Fruit fly (Drosophila melanogaster): Measurements from ENCODE around the gene CG32683.
A peak's percentile ranks its signal among the peaks of the same experiment; 100 is the strongest.

CG32683 gene

dm6 chrX:10397514-10398133 is 57.1 kb downstream of the CG32683 start (continued):
- TF ChIP-seq CG9727 (GFP tag; optimal IDR thresholded peaks at IDR 0.05) (peak; percentile 20), ara (GFP tag; IDR thresholded peaks at IDR 0.05) (no peak), mam (GFP tag; optimal IDR thresholded peaks at IDR 0.05) (no peak), CG15073 (GFP tag; optimal IDR thresholded peaks at IDR 0.05) (no peak), CG14965 (GFP tag; optimal IDR thresholded peaks at IDR 0.05; ENCODE audit: borderline replicate concordance) (no peak), CG16815 (GFP tag; optimal IDR thresholded peaks at IDR 0.05) (no peak), HmgZ (tag; optimal IDR thresholded peaks at IDR 0.05) (peak; percentile 1), Poxn (GFP tag; IDR thresholded peaks at IDR 0.05) (no peak), CG4854 (GFP tag; optimal IDR thresholded peaks at IDR 0.05) (no peak), stwl (tag; optimal IDR thresholded peaks at IDR 0.05) (no peak), mirr (GFP tag; optimal IDR thresholded peaks at IDR 0.05) (peak; percentile 48), CG11560 (tag; IDR thresholded peaks at IDR 0.05) (no peak), CG10462 (GFP tag; optimal IDR thresholded peaks at IDR 0.05) (no peak), pan (optimal IDR thresholded peaks at IDR 0.05) (no peak), pan (GFP tag; optimal IDR thresholded peaks at IDR 0.05 in 1 of 2, IDR thresholded peaks at IDR 0.05 in 1 of 2) (peak in 1 of 2 experiments; percentile 70), Hmr (GFP tag; optimal IDR thresholded peaks at IDR 0.05) (peak; percentile 38), caup (GFP tag; optimal IDR thresholded peaks at IDR 0.05; ENCODE audit: severe bottlenecking) (peak; percentile 23), ato (GFP tag; IDR thresholded peaks at IDR 0.05; ENCODE audit: partially characterized antibody) (no peak), YL-1 (GFP tag; optimal IDR thresholded peaks at IDR 0.05) (no peak), CG12391 (tag; optimal IDR thresholded peaks at IDR 0.05) (peak; percentile 26), Nf-YC (tag; optimal IDR thresholded peaks at IDR 0.05) (no peak), fd102C (GFP tag; optimal IDR thresholded peaks at IDR 0.05) (no peak), MESR4 (GFP tag; optimal IDR thresholded peaks at IDR 0.05) (no peak), CG2199 (GFP tag; IDR thresholded peaks at IDR 0.05) (no peak), abd-A (tag; optimal IDR thresholded peaks at IDR 0.05) (no peak), jing (GFP tag; optimal IDR thresholded peaks at IDR 0.05) (no peak), Mad (GFP tag; optimal IDR thresholded peaks at IDR 0.05) (no peak), psq (GFP tag; optimal IDR thresholded peaks at IDR 0.05) (no peak), zfh1 (GFP tag; IDR thresholded peaks at IDR 0.05) (no peak), grau (tag; optimal IDR thresholded peaks at IDR 0.05) (peak; percentile 50), sug (tag; optimal IDR thresholded peaks at IDR 0.05) (peak; percentile 46), grn (GFP tag; optimal IDR thresholded peaks at IDR 0.05) (no peak), CoRest (tag; optimal IDR thresholded peaks at IDR 0.05) (peak; percentile 21), CG10543 (GFP tag; optimal IDR thresholded peaks at IDR 0.05) (peak; percentile 32), prd (optimal IDR thresholded peaks at IDR 0.05) (no peak), prd (GFP tag; IDR thresholded peaks at IDR 0.05) (peak; percentile 50; the same call in 2 of the 3 replicates), eve (GFP tag; optimal IDR thresholded peaks at IDR 0.05) (no peak), Dbx (GFP tag; IDR thresholded peaks at IDR 0.05) (peak; percentile 61), CG17328 (GFP tag; IDR thresholded peaks at IDR 0.05) (no peak), tin (GFP tag; optimal IDR thresholded peaks at IDR 0.05) (no peak), lola (GFP tag; optimal IDR thresholded peaks at IDR 0.05) (no peak), Trl (optimal IDR thresholded peaks at IDR 0.05) (no peak), Trl (GFP tag; optimal IDR thresholded peaks at IDR 0.05) (no peak), Vsx1 (GFP tag; optimal IDR thresholded peaks at IDR 0.05) (no peak), CG3847 (GFP tag; IDR thresholded peaks at IDR 0.05) (no peak; the same call in 1 of the 2 replicates), ssp (GFP tag; IDR thresholded peaks at IDR 0.05) (peak; percentile 29; the same call in 1 of the 2 replicates), chm (GFP tag; IDR thresholded peaks at IDR 0.05) (no peak), h (optimal IDR thresholded peaks at IDR 0.05) (no peak), unc-4 (GFP tag; IDR thresholded peaks at IDR 0.05; ENCODE audit: partially characterized antibody) (no peak), CG16779 (GFP tag; IDR thresholded peaks at IDR 0.05) (no peak), tgo (GFP tag; IDR thresholded peaks at IDR 0.05) (peak; percentile 48; the same call in 2 of the 3 replicates)

Measured in whole organism, embryonic.